Worm (Caenorhabditis elegans) whole organism, mixed stage, embryonic: Measurements from ENCODE around the gene gcy-18.

ENCODE experiments used
- M03D4.4 ChIP-seq: sonication (generic microtip); optimal IDR thresholded peaks from 2 replicates; lab custom pipeline; 2017; ENCODE audit warnings: mild to moderate bottlenecking, missing genetic modification characterization, missing compliant biosample characterization
- blmp-1 ChIP-seq: fragments of 150-350 bp; optimal IDR thresholded peaks from 2 replicates; lab custom pipeline; 2014; ENCODE audit warnings: missing biosample characterization, missing genetic modification characterization
- ceh-39 ChIP-seq: fragments of 150-350 bp; optimal IDR thresholded peaks from 2 replicates; lab custom pipeline; 2014; ENCODE audit warnings: missing biosample characterization, missing genetic modification characterization
- ceh-43 ChIP-seq: fragments of 200-800 bp; sonication (Bioruptor generic); optimal IDR thresholded peaks from 2 replicates; lab custom pipeline; 2018; ENCODE audit warnings: mild to moderate bottlenecking, missing genetic modification characterization, moderate library complexity, missing compliant biosample characterization
- ceh-83 ChIP-seq: fragments of 200-800 bp; sonication (Bioruptor generic); optimal IDR thresholded peaks from 2 replicates; lab custom pipeline; 2018; ENCODE audit warnings: mild to moderate bottlenecking, missing genetic modification characterization, missing compliant biosample characterization
- ces-1 ChIP-seq: fragments of 150-350 bp; optimal IDR thresholded peaks from 2 replicates; lab custom pipeline; 2014; ENCODE audit warnings: missing biosample characterization, missing genetic modification reagents, missing genetic modification characterization
- cnd-1 ChIP-seq: fragments of 200-800 bp; sonication (Bioruptor generic); optimal IDR thresholded peaks from 2 replicates; lab custom pipeline; 2018; ENCODE audit warnings: mild to moderate bottlenecking, missing genetic modification characterization, missing compliant biosample characterization
- drap-1 ChIP-seq: fragments of 200-800 bp; sonication (Bioruptor generic); optimal IDR thresholded peaks from 3 replicates; lab custom pipeline; 2018; ENCODE audit warnings: mild to moderate bottlenecking, missing genetic modification characterization, missing compliant biosample characterization
- elt-1 ChIP-seq: sonication (generic microtip); optimal IDR thresholded peaks from 2 replicates; lab custom pipeline; 2017; ENCODE audit warnings: missing genetic modification characterization, mild to moderate bottlenecking, missing compliant biosample characterization, antibody characterized with exemption, moderate library complexity, borderline replicate concordance; ENCODE audit not compliant: insufficient read depth
- elt-3 ChIP-seq: fragments of 150-350 bp; optimal IDR thresholded peaks from 2 replicates; lab custom pipeline; 2014; ENCODE audit warnings: missing biosample characterization, missing genetic modification characterization
- ham-2 ChIP-seq: fragments of 200-800 bp; sonication (Bioruptor generic); optimal IDR thresholded peaks from 2 replicates; lab custom pipeline; 2018; ENCODE audit warnings: mild to moderate bottlenecking, missing genetic modification characterization, missing compliant biosample characterization
- hlh-1 ChIP-seq: fragments of 150-350 bp; optimal IDR thresholded peaks from 2 replicates; lab custom pipeline; 2014; ENCODE audit warnings: missing biosample characterization, missing genetic modification reagents, missing genetic modification characterization
- lin-13 ChIP-seq: fragments of 150-350 bp; optimal IDR thresholded peaks from 2 replicates; lab custom pipeline; 2014; ENCODE audit warnings: missing biosample characterization, missing genetic modification characterization
- lin-32 ChIP-seq: fragments of 200-800 bp; sonication (Bioruptor generic); optimal IDR thresholded peaks from 2 replicates; lab custom pipeline; 2018; ENCODE audit warnings: mild to moderate bottlenecking, missing genetic modification characterization, missing compliant biosample characterization
- lsy-2 ChIP-seq: fragments of 150-350 bp; optimal IDR thresholded peaks from 2 replicates; lab custom pipeline; 2014; ENCODE audit warnings: missing biosample characterization, missing genetic modification characterization
- mab-5 ChIP-seq: fragments of 150-350 bp; optimal IDR thresholded peaks from 2 replicates; lab custom pipeline; 2014; ENCODE audit warnings: missing biosample characterization, missing genetic modification characterization
- mep-1 ChIP-seq: fragments of 150-350 bp; optimal IDR thresholded peaks from 2 replicates; lab custom pipeline; 2017; ENCODE audit warnings: missing biosample characterization, missing genetic modification reagents, missing genetic modification characterization, inconsistent platforms
- nhr-12 ChIP-seq: fragments of 150-350 bp; optimal IDR thresholded peaks from 2 replicates; lab custom pipeline; 2014; ENCODE audit warnings: missing biosample characterization, missing genetic modification characterization
- nhr-237 ChIP-seq: fragments of 150-350 bp; optimal IDR thresholded peaks from 2 replicates; lab custom pipeline; 2014; ENCODE audit warnings: missing biosample characterization, missing genetic modification characterization
- nhr-28 ChIP-seq: fragments of 150-350 bp; optimal IDR thresholded peaks from 2 replicates; lab custom pipeline; 2014; ENCODE audit warnings: missing biosample characterization, missing genetic modification characterization
- nhr-76 ChIP-seq: sonication (generic microtip); optimal IDR thresholded peaks from 2 replicates; lab custom pipeline; 2017; ENCODE audit warnings: missing biosample characterization, missing genetic modification characterization
- pha-4 ChIP-seq: fragments of 150-350 bp; optimal IDR thresholded peaks from 2 replicates; lab custom pipeline; 2018; ENCODE audit warnings: missing biosample characterization, missing genetic modification reagents, missing genetic modification characterization
- sem-2 ChIP-seq: fragments of 200-800 bp; sonication (Bioruptor generic); optimal IDR thresholded peaks from 2 replicates; lab custom pipeline; 2018; ENCODE audit warnings: mild to moderate bottlenecking, missing genetic modification characterization, missing compliant biosample characterization
- sptf-1 ChIP-seq: sonication (generic microtip); optimal IDR thresholded peaks from 2 replicates; lab custom pipeline; 2017; ENCODE audit warnings: mild to moderate bottlenecking, missing genetic modification characterization, moderate library complexity, missing compliant biosample characterization
- unc-120 ChIP-seq: sonication (generic microtip); optimal IDR thresholded peaks from 2 replicates; lab custom pipeline; 2017; ENCODE audit warnings: missing genetic modification characterization, missing compliant biosample characterization; ENCODE audit not compliant: poor library complexity, severe bottlenecking
- unc-39 ChIP-seq: fragments of 150-350 bp; optimal IDR thresholded peaks from 2 replicates; lab custom pipeline; 2014; ENCODE audit warnings: missing biosample characterization, missing genetic modification characterization
- unc-62 ChIP-seq: fragments of 150-350 bp; optimal IDR thresholded peaks from 2 replicates; lab custom pipeline; 2014; ENCODE audit warnings: missing biosample characterization, missing genetic modification reagents, missing genetic modification characterization
- zip-8 ChIP-seq: fragments of 150-350 bp; optimal IDR thresholded peaks from 2 replicates; lab custom pipeline; 2014; ENCODE audit warnings: missing biosample characterization, missing genetic modification characterization
- ztf-11 ChIP-seq: fragments of 150-350 bp; optimal IDR thresholded peaks from 2 replicates; lab custom pipeline; 2014; ENCODE audit warnings: missing biosample characterization, missing genetic modification characterization

The gcy-18 gene

DNA sequence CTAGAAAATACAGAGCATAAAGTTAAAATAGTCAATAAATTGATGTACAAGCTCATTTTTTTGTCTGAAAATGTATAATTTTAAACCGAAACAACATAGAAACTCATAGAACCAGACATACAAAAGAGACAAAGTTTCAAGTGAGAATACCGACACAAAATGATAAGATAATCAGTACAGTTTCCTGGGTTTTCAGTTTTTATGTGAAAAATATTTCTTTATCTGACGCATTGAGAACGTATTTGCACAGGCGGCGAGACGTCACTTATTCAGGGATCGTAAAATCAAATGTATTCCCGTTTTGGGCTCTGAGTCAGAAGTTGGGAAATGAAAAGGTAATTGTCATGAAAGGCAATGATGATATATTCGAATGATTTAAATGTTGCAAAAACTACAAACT lies 30.5 kb downstream of the gcy-18 start, which contains the start of gene K08D8.6:
Gene K08D8.6 (minus strand): TSS at position 64 of the 400 bp plus-strand sequence.
- no peak for TF ChIP-seq blmp-1 (tag; lab: Kevin White, UChicago)
- no peak for TF ChIP-seq elt-3 (tag; lab: Kevin White, UChicago)
- no peak for TF ChIP-seq lin-32

DNA sequence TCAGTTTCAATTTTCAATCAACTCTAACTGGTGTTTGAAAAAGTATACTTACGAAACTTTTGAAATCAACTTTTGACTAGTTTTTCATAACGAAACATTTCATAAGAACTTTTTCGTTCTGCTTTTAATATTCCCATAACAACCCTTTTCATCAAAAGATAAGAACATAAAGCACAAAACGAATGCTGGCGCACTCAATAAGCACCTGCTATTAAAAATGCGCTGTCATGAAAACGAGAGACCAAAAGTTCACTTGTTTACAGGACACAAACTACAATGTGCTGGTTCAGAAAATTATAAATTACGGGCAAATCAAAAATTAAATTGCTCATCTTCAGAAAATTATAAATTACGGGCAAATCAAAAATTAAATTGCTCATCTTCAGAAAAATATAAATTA lies 31.2 kb downstream of the gcy-18 start:
- TF ChIP-seq M03D4.4 (tag; lab: Kevin White, UChicago) (no peak), mep-1 (tag; lab: Kevin White, UChicago) (no peak), lsy-2 (tag; lab: Kevin White, UChicago) (no peak), ceh-43 (GFP tag; lab: Kevin White, UChicago) (no peak)

DNA sequence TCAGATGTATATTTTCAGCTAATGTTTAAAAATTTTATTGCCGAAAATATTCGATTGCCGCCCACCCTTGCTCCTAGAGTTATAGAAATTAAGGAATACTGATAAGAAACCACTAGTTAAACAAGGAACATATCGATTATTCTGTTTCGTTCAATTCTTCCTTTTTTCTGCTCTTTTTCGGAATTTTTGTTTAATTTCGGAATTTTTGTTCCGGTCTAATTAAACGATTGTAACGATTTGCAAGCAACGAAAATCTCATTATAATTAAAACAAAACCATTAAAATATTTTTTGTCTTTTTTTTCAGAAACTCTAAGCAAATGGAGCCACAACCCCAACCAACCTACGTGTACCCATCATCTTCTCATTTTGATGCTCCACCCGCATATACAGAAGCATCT lies 32.3 kb downstream of the gcy-18 start, which contains the start of gene K08D8.1:
Gene K08D8.1 (plus strand): TSS at position 301 of the 400 bp plus-strand sequence.
- TF ChIP-seq cnd-1 (tag; lab: Kevin White, UChicago) (no peak), unc-39 (tag; lab: Kevin White, UChicago) (no peak), sem-2 (no peak), unc-62 (no peak), drap-1 (GFP tag; lab: Kevin White, UChicago) (no peak), mab-5 (tag; lab: Kevin White, UChicago) (no peak), nhr-12 (tag; lab: Kevin White, UChicago) (no peak), ceh-83 (GFP tag; lab: Kevin White, UChicago) (no peak), sptf-1 (no peak), ztf-11 (tag; lab: Kevin White, UChicago) (no peak), lin-13 (tag; lab: Kevin White, UChicago) (no peak), nhr-237 (tag; lab: Kevin White, UChicago) (no peak), zip-8 (tag; lab: Kevin White, UChicago) (no peak), ceh-39 (no peak), unc-120 (no peak)
- TF ChIP-seq, all 35 proteins: peak for 0

DNA sequence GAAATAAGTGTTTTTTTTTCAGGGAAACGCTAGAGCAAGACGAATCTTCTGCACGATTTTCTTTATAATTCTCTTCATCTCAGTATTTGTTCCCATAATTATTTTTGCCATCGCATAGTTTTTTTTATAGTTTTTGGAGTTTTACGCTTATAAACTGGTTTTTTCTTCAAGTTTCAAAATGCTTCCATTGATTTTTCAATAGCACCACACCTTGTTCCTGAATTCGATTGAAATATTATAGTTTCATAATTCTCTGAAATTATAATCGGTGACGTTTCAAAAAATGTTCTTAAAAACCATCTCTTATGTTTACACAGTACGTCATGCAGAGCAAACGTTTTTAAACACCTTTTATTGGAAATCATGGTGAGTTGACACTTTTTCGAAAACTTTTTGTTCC lies 33.3 kb downstream of the gcy-18 start, which contains the start of gene K08D8.12:
Gene K08D8.12 (plus strand): TSS at position 301 of the 400 bp plus-strand sequence.
- TF ChIP-seq mab-5 (tag; lab: Kevin White, UChicago) (no peak), lin-32 (no peak), ceh-83 (GFP tag; lab: Kevin White, UChicago) (no peak), sptf-1 (no peak), blmp-1 (tag; lab: Kevin White, UChicago) (no peak), zip-8 (tag; lab: Kevin White, UChicago) (no peak)

DNA sequence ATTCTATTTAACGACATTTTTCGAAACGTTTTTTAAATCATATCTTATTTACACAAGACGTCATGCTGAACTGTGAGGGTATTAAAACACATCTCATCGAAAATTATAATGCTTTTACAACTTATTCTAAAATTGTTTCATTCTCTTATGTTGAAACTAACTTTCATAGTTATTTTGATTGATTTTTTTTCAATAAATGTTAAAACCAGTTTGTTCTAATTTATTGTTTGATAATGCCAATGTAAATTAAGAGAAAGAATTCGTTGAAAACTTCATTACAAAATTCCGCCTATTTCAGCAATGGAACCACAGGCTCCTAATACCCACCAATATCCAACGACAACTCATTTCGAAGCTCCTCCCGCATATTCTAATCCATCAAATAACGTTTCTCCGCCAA lies 35.1 kb downstream of the gcy-18 start, which contains the start of gene K08D8.11:
Gene K08D8.11 (plus strand): TSS at position 301 of the 400 bp plus-strand sequence.
- TF ChIP-seq sptf-1 (no peak), ces-1 (GFP tag; lab: Kevin White, UChicago) (no peak)

DNA sequence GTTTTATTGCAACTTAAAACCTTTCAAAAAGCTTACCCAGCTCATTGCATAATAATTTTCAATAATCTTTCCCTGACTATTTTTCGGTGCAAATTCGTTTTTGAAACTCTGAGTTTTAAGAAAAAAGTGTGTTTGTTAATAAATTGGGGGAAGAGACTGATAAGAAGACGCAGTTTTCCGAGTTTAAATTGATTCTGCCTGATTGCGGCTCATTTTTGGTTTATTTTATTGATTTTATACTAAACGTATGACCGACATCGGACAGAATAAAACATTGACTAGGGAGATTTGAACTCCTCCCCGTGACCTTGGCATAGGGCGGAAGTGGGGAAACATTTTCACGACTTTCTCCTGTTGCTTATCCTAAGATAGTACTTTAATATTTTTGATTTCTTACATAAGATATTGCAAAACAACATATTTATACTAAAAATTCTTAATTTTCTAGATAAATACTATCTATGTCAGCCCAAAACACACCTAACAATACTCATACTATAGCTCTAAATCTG lies 36.5 kb downstream of the gcy-18 start, which contains the start of gene K08D8.7:
Gene K08D8.7 (plus strand): TSS at position 462 of the 512 bp plus-strand sequence.
- no peak for TF ChIP-seq nhr-28 (tag; lab: Kevin White, UChicago)
- TF ChIP-seq pha-4 (tag; lab: Kevin White, UChicago): no peak
- TF ChIP-seq mab-5 (tag; lab: Kevin White, UChicago): no peak
- no peak for TF ChIP-seq mep-1 (tag; lab: Kevin White, UChicago)
- no peak for TF ChIP-seq ham-2 (GFP tag; lab: Kevin White, UChicago)
- TF ChIP-seq nhr-237 (tag; lab: Kevin White, UChicago): no peak
- TF ChIP-seq hlh-1 (tag; lab: Kevin White, UChicago): no peak
- TF ChIP-seq lsy-2 (tag; lab: Kevin White, UChicago): no peak
- no peak for TF ChIP-seq nhr-76 (tag; lab: Kevin White, UChicago)
- TF ChIP-seq unc-39 (tag; lab: Kevin White, UChicago): no peak
- no peak for TF ChIP-seq sem-2
- TF ChIP-seq unc-120: no peak
- TF ChIP-seq elt-1 (tag; lab: Kevin White, UChicago): no peak
- TF ChIP-seq ztf-11 (tag; lab: Kevin White, UChicago): no peak
